Fruit fly (Drosophila melanogaster) whole organism: Measurements from ENCODE around the gene Eogt.

Source experiments
- CG8478 ChIP-seq: fragments of >200 bp; optimal IDR thresholded peaks from 2 replicates; lab custom pipeline; 2018; ENCODE audit warnings: inconsistent platforms
- EcR ChIP-seq, 2 experiments: fragments of >200 bp; optimal IDR thresholded peaks; 2 replicates each; lab custom pipeline; 2017; ENCODE audit warnings: missing biosample characterization in 2 of 2, missing genetic modification characterization in 2 of 2, missing genetic modification reagents in 2 of 2
- pan ChIP-seq: fragments of >200 bp; optimal IDR thresholded peaks from 2 replicates; lab custom pipeline; 2017
- psq ChIP-seq: fragments of >200 bp; optimal IDR thresholded peaks from 2 replicates; lab custom pipeline; 2017

DNA sequence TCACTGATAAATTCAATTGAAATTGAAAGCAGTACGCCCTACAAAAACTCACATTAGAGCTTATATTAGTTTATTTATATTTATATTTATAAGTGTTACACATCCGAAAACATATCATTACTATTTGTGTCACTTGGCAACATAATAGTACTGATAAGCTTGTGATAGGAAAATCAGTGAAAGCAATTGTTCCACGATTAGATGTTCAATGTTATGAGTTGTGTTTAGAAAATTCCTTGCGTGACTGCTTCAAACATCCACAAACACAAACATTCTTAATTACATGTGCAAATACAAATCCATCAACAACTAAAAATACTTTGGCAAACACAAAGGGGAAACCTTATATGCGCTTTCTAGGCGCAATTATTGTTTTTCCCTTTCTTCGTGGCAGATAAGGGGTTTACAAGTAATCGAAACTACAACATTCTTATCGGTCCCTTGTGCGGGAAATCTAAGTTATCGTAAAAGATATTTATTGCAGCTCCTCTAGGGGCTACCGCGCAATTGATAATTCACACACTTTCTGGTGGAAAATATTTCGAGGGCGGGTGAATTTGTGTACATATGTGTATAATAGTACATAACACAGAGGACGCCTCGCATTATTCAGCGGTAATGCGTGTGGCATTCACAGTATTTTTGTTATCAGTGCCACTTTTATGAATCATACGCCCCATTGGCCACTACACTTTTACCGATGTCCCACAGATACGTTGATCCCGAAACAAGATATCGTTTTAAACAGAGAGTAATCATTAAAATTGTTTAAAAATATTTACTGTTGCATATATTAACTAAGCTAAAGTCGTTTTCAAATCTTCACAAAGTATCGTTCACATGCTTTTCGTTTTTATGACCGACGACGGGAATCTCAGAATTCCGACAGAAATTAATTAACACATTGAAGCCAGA lies 18.7 kb upstream of the Eogt start:
- no peak for TF ChIP-seq EcR (GFP tag; optimal IDR thresholded peaks at IDR 0.05; lab: Kevin White, UChicago)
- TF ChIP-seq psq (lab: Kevin White, UChicago): no peak
- TF ChIP-seq pan (lab: Kevin White, UChicago): no peak
- TF ChIP-seq CG8478 (lab: Kevin White, UChicago): no peak
